Worm (Caenorhabditis elegans): Measurements from ENCODE around the gene oac-59.

ce11 chrIV:12330840-12331359, 29.8 kb upstream of the oac-59 start, which contains the start of gene ufd-1:
- peak; percentile 8 for TF ChIP-seq mep-1 (tag; optimal IDR thresholded peaks at IDR 0.05)
- no peak for TF ChIP-seq hlh-1 (tag; optimal IDR thresholded peaks at IDR 0.05)
- TF ChIP-seq ztf-11 (tag; optimal IDR thresholded peaks at IDR 0.05), result no peak
- no peak for TF ChIP-seq nhr-237 (tag; optimal IDR thresholded peaks at IDR 0.05)
- no peak for TF ChIP-seq snpc-4 (tag; optimal IDR thresholded peaks at IDR 0.05)
- no peak for TF ChIP-seq blmp-1 (tag; optimal IDR thresholded peaks at IDR 0.05)
- TF ChIP-seq elt-3 (tag; optimal IDR thresholded peaks at IDR 0.05), result no peak
- TF ChIP-seq tbx-8 (GFP tag; optimal IDR thresholded peaks at IDR 0.05), result no peak
- no peak for TF ChIP-seq nhr-76 (tag; optimal IDR thresholded peaks at IDR 0.05)
- TF ChIP-seq nhr-12 (tag; optimal IDR thresholded peaks at IDR 0.05), result no peak
- no peak for TF ChIP-seq nhr-28 (tag; optimal IDR thresholded peaks at IDR 0.05)
- no peak for TF ChIP-seq unc-39 (tag; optimal IDR thresholded peaks at IDR 0.05)
- no peak for TF ChIP-seq ces-1 (GFP tag; optimal IDR thresholded peaks at IDR 0.05)

All from whole organism, mixed stage, embryonic.